Fruit fly (Drosophila melanogaster): ENCODE data around the gene CG46310.

DNA sequence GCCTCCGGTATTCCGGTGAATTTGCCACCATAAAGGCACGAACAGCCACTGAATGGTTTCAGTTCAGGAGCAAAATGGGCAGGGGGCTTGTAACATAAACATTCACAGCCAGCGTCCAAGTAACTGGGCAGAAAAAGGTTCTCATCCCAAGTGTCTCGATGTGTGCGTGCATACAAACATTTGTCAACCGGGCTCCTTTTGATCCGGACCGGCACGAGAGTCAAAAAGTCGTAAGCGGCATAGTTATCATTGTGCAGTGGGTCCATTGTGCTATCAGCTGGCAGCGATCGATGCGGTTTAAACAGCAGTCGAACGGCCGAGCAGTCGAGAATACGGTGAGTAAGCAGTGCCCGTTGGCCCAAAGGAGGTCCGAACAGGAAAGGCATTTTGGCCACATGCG lies 28.0 kb upstream of the CG46310 start:
- TF ChIP-seq CTCF (optimal IDR thresholded peaks at IDR 0.05) (no peak), CG8478 (optimal IDR thresholded peaks at IDR 0.05) (no peak)

Measured in S2 (cell line).